Worm (Caenorhabditis elegans): ENCODE results near the gene his-38.

- TF ChIP-seq mcd-1 (GFP tag; IDR thresholded peaks at IDR 0.05) (no peak), rpc-1 (optimal IDR thresholded peaks at IDR 0.05) (no peak), rpc-1 (tag; optimal IDR thresholded peaks at IDR 0.05) (no peak), mes-4 (tag; optimal IDR thresholded peaks at IDR 0.05) (no peak), F57A8.1 (GFP tag; optimal IDR thresholded peaks at IDR 0.05) (no peak), lsl-1 (GFP tag; optimal IDR thresholded peaks at IDR 0.05) (no peak), unc-130 (GFP tag; optimal IDR thresholded peaks at IDR 0.05) (no peak), snpc-4 (GFP tag; optimal IDR thresholded peaks at IDR 0.05) (no peak), snpc-4 (tag; optimal IDR thresholded peaks at IDR 0.05) (no peak), ama-1 (optimal IDR thresholded peaks at IDR 0.05) (no peak), ama-1 (GFP tag; optimal IDR thresholded peaks at IDR 0.05) (no peak), egl-18 (GFP tag; IDR thresholded peaks at IDR 0.05) (no peak), pha-4 (tag; optimal IDR thresholded peaks at IDR 0.05) (no peak), dpff-1 (tag; optimal IDR thresholded peaks at IDR 0.05) (no peak), ztf-26 (tag; optimal IDR thresholded peaks at IDR 0.05) (no peak), unc-62 (GFP tag; optimal IDR thresholded peaks at IDR 0.05) (no peak), madf-8 (GFP tag; conservative IDR thresholded peaks at IDR 0.05) (no peak)
These were observed 33.5 kb upstream of the his-38 start for ce11 chrX:7343218-7343617.
